Worm (Caenorhabditis elegans): Measurements from ENCODE around the gene ZK180.8.

DNA sequence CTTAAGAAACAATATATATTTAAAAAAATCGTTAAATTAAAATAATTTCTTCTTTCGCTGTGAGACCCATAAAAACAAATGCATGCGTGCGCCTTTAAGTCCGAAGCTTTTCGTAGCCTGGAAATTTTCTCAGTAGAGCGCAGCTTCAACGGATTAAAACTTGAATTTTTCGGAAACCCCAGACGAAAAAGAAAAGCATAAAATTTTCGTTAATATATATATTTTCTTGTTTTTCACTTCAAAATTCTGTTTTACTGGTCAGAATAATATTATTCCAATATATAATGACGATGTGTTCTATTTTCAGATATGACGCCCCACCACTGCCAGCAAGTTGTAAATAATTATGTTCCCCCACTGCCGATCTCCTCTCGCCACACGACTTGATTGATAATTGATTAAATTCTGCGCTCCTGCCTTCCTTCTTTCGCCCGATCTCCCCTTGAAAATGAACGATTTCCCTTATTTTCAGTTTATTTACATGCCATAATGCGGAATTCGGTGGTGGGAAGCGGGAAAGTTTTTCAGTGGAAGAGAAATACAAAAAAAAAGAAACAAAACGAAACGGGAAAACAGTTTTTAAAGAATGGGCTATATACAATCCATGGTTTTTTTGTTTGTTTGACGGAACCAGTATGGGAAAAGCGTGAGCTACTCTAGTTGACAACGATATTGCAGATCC, 43.3 kb downstream of the ZK180.8 start:
- no peak for TF ChIP-seq irx-1 (tag; optimal IDR thresholded peaks at IDR 0.05)
- TF ChIP-seq nhr-77 (tag; optimal IDR thresholded peaks at IDR 0.05): no peak
- TF ChIP-seq grh-1 (GFP tag; IDR thresholded peaks at IDR 0.05): no peak
